Worm (Caenorhabditis elegans) whole organism, L4 larva: ENCODE results near the gene nhr-17.

ENCODE experiments used
- F10B5.3 ChIP-seq: sonication (generic microtip); optimal IDR thresholded peaks from 2 replicates; lab custom pipeline; 2016; ENCODE audit warnings: mild to moderate bottlenecking, missing genetic modification characterization, missing compliant biosample characterization
- R02D3.7 ChIP-seq: fragments of 150-350 bp; sonication (generic microtip); optimal IDR thresholded peaks from 3 replicates; lab custom pipeline; 2014; ENCODE audit warnings: missing biosample characterization, missing genetic modification characterization
- Y48G9A.11 ChIP-seq: fragments of 200-800 bp; sonication (Bioruptor generic); IDR thresholded peaks from 2 replicates; pipeline ENCODE4 v1.3.6; 2022; ENCODE audit warnings: missing genetic modification reagents, missing genetic modification characterization, missing compliant biosample characterization
- ZK337.2 ChIP-seq: fragments of 200-800 bp; sonication (Bioruptor generic); IDR thresholded peaks from 2 replicates; pipeline ENCODE4 v1.3.6; 2022; ENCODE audit warnings: missing genetic modification reagents, missing genetic modification characterization, missing compliant biosample characterization
- ZK546.5 ChIP-seq, 2 experiments: sonication (generic microtip); optimal IDR thresholded peaks; 2 replicates each; lab custom pipeline; 2017; ENCODE audit warnings: missing biosample characterization in 2 of 2, missing genetic modification characterization in 2 of 2
- aha-1 ChIP-seq: fragments of 150-350 bp; peaks from one replicate; lab custom pipeline; 2014; ENCODE audit warnings: missing biosample characterization, missing genetic modification characterization
- attf-4 ChIP-seq: sonication (generic microtip); optimal IDR thresholded peaks from 3 replicates; lab custom pipeline; 2017; ENCODE audit warnings: missing biosample characterization, missing genetic modification characterization
- ceh-20 ChIP-seq: fragments of 200-800 bp; sonication (Bioruptor generic); IDR thresholded peaks from 2 replicates; pipeline ENCODE4 v1.3.6; 2022; ENCODE audit warnings: missing genetic modification reagents, missing genetic modification characterization, missing compliant biosample characterization
- ceh-62 ChIP-seq: sonication (generic microtip); optimal IDR thresholded peaks from 2 replicates; lab custom pipeline; 2017; ENCODE audit warnings: missing biosample characterization, missing genetic modification characterization
- ces-1 ChIP-seq: fragments of 150-350 bp; sonication (generic microtip); optimal IDR thresholded peaks from 4 replicates; lab custom pipeline; 2014; ENCODE audit warnings: missing biosample characterization, missing genetic modification reagents, missing genetic modification characterization
- cey-2 ChIP-seq: sonication (generic microtip); optimal IDR thresholded peaks from 3 replicates; lab custom pipeline; 2017; ENCODE audit warnings: missing genetic modification characterization, mild to moderate bottlenecking, missing compliant biosample characterization, antibody characterized with exemption, borderline replicate concordance; ENCODE audit not compliant: insufficient read depth
- ctbp-1 ChIP-seq: fragments of 200-800 bp; sonication (Bioruptor generic); IDR thresholded peaks from 2 replicates; pipeline ENCODE4 v1.3.6; 2022; ENCODE audit warnings: missing genetic modification reagents, missing genetic modification characterization, missing compliant biosample characterization
- daf-16 ChIP-seq, 3 experiments: sonication (generic microtip); optimal IDR thresholded peaks; 2 replicates each; lab custom pipeline; 2016 to 2017; ENCODE audit warnings: missing genetic modification characterization in 3 of 3, missing genetic modification reagents in 3 of 3, mild to moderate bottlenecking in 2 of 3, missing compliant biosample characterization in 2 of 3, missing biosample characterization in 1 of 3, moderate library complexity in 1 of 3
- dmd-6 ChIP-seq: fragments of 200-800 bp; sonication (Bioruptor generic); IDR thresholded peaks from 2 replicates; pipeline ENCODE4 v1.3.6; 2022; ENCODE audit warnings: missing genetic modification reagents, missing genetic modification characterization, missing compliant biosample characterization
- dmd-8 ChIP-seq: fragments of 200-800 bp; sonication (Bioruptor generic); IDR thresholded peaks from 2 replicates; pipeline ENCODE4 v1.3.6; 2022; ENCODE audit warnings: missing genetic modification characterization, missing compliant biosample characterization
- dve-1 ChIP-seq: sonication (generic microtip); optimal IDR thresholded peaks from 2 replicates; lab custom pipeline; 2017; ENCODE audit warnings: antibody characterized with exemption, mild to moderate bottlenecking, missing genetic modification characterization, missing compliant biosample characterization; ENCODE audit not compliant: insufficient read depth
- egl-43 ChIP-seq: fragments of 200-800 bp; sonication (Bioruptor generic); IDR thresholded peaks from 2 replicates; pipeline ENCODE4 v1.3.6; 2022; ENCODE audit warnings: missing genetic modification reagents, missing genetic modification characterization, missing compliant biosample characterization
- fkh-10 ChIP-seq: fragments of 150-350 bp; optimal IDR thresholded peaks from 2 replicates; lab custom pipeline; 2014; ENCODE audit warnings: missing biosample characterization, missing genetic modification reagents, missing genetic modification characterization
- gei-8 ChIP-seq: fragments of 200-800 bp; sonication (Bioruptor generic); optimal IDR thresholded peaks from 2 replicates; lab custom pipeline; 2018; ENCODE audit warnings: mild to moderate bottlenecking, missing genetic modification characterization, missing compliant biosample characterization
- hif-1 ChIP-seq, 2 experiments: sonication (generic microtip); optimal IDR thresholded peaks; 2 replicates each; lab custom pipeline; 2016 to 2017; ENCODE audit warnings: missing compliant biosample characterization in 2 of 2, missing genetic modification characterization in 2 of 2, missing genetic modification reagents in 2 of 2, missing genotype in 2 of 2, mild to moderate bottlenecking in 1 of 2
- hlh-30 ChIP-seq: sonication (generic microtip); optimal IDR thresholded peaks from 2 replicates; lab custom pipeline; 2017; ENCODE audit warnings: antibody characterized with exemption, mild to moderate bottlenecking, missing genetic modification characterization, missing compliant biosample characterization; ENCODE audit not compliant: insufficient read depth
- hmg-1.1 ChIP-seq: fragments of 200-800 bp; sonication (Bioruptor generic); IDR thresholded peaks from 2 replicates; pipeline ENCODE4 v1.3.6; 2022; ENCODE audit warnings: missing genetic modification reagents, missing genetic modification characterization, missing compliant biosample characterization
- jun-1 ChIP-seq: fragments of 150-350 bp; optimal IDR thresholded peaks from 2 replicates; lab custom pipeline; 2014; ENCODE audit warnings: missing biosample characterization, missing genetic modification reagents, missing genetic modification characterization
- lin-1 ChIP-seq: fragments of 200-800 bp; sonication (Bioruptor generic); IDR thresholded peaks from 2 replicates; pipeline ENCODE4 v1.3.6; 2022; ENCODE audit warnings: missing genetic modification reagents, missing genetic modification characterization, missing compliant biosample characterization
- lin-13 ChIP-seq: fragments of 150-350 bp; optimal IDR thresholded peaks from 2 replicates; lab custom pipeline; 2014; ENCODE audit warnings: missing biosample characterization, missing genetic modification reagents, missing genetic modification characterization
- lsy-2 ChIP-seq, 2 experiments: fragments of 150-350 bp in 1 of 2; sonication (generic microtip) in 1 of 2; optimal IDR thresholded peaks; 2 replicates each; lab custom pipeline; 2014 to 2017; ENCODE audit warnings: missing biosample characterization in 2 of 2, missing genetic modification characterization in 2 of 2
- madf-9 ChIP-seq: fragments of 200-800 bp; sonication (Bioruptor generic); conservative IDR thresholded peaks from 2 replicates; pipeline ENCODE4 v1.3.6; 2022; ENCODE audit warnings: missing genetic modification reagents, missing genetic modification characterization, missing compliant biosample characterization
- mdl-1 ChIP-seq, 2 experiments: fragments of 150-350 bp in 1 of 2; sonication (generic microtip) in 1 of 2; optimal IDR thresholded peaks; 2 replicates each; lab custom pipeline; 2014 to 2017; ENCODE audit warnings: missing biosample characterization in 2 of 2, missing genetic modification characterization in 2 of 2
- mep-1 ChIP-seq: fragments of 150-350 bp; sonication (generic microtip); optimal IDR thresholded peaks from 3 replicates; lab custom pipeline; 2014; ENCODE audit warnings: missing biosample characterization, missing genetic modification characterization
- mxl-2 ChIP-seq: fragments of 200-800 bp; sonication (Bioruptor generic); conservative IDR thresholded peaks from 2 replicates; pipeline ENCODE4 v1.3.6; 2022; ENCODE audit warnings: missing genetic modification reagents, missing genetic modification characterization, missing compliant biosample characterization
- mxl-3 ChIP-seq: fragments of 200-800 bp; sonication (Bioruptor generic); optimal IDR thresholded peaks from 2 replicates; lab custom pipeline; 2018; ENCODE audit warnings: mild to moderate bottlenecking, missing genetic modification characterization, missing compliant biosample characterization
- nhr-10 ChIP-seq: fragments of 150-350 bp; optimal IDR thresholded peaks from 2 replicates; lab custom pipeline; 2014; ENCODE audit warnings: missing biosample characterization, missing genetic modification characterization
- nhr-111 ChIP-seq: fragments of 200-800 bp; sonication (Bioruptor generic); optimal IDR thresholded peaks from 2 replicates; lab custom pipeline; 2018; ENCODE audit warnings: mild to moderate bottlenecking, missing genetic modification characterization, missing compliant biosample characterization
- nhr-25 ChIP-seq: sonication (generic microtip); optimal IDR thresholded peaks from 2 replicates; lab custom pipeline; 2017; ENCODE audit warnings: missing genetic modification characterization, mild to moderate bottlenecking, missing compliant biosample characterization, antibody characterized with exemption, moderate library complexity, borderline replicate concordance; ENCODE audit not compliant: insufficient read depth
- nhr-28 ChIP-seq: fragments of 150-350 bp; optimal IDR thresholded peaks from 2 replicates; lab custom pipeline; 2014; ENCODE audit warnings: missing biosample characterization, missing genetic modification characterization
- nhr-42 ChIP-seq: fragments of 200-800 bp; sonication (Bioruptor generic); IDR thresholded peaks from 2 replicates; pipeline ENCODE4 v1.3.6; 2022; ENCODE audit warnings: missing genetic modification characterization, missing compliant biosample characterization
- nhr-48 ChIP-seq: sonication (generic microtip); optimal IDR thresholded peaks from 2 replicates; lab custom pipeline; 2016; ENCODE audit warnings: mild to moderate bottlenecking, missing genetic modification characterization, missing compliant biosample characterization
- nhr-6 ChIP-seq: fragments of 150-350 bp; optimal IDR thresholded peaks from 2 replicates; lab custom pipeline; 2014; ENCODE audit warnings: missing biosample characterization, missing genetic modification characterization
- php-3 ChIP-seq: fragments of 200-800 bp; sonication (Bioruptor generic); IDR thresholded peaks from 2 replicates; pipeline ENCODE4 v1.3.6; 2022; ENCODE audit warnings: missing genetic modification reagents, missing genetic modification characterization, missing compliant biosample characterization
- pqm-1 ChIP-seq: sonication (generic microtip); optimal IDR thresholded peaks from 2 replicates; lab custom pipeline; 2017; ENCODE audit warnings: missing biosample characterization, missing genetic modification characterization
- rbr-2 ChIP-seq: sonication (generic microtip); optimal IDR thresholded peaks from 2 replicates; lab custom pipeline; 2016; ENCODE audit warnings: missing genotype, missing genetic modification characterization, missing compliant biosample characterization
- set-16 ChIP-seq: fragments of 200-800 bp; sonication (Bioruptor generic); IDR thresholded peaks from 2 replicates; pipeline ENCODE4 v1.3.6; 2022; ENCODE audit warnings: missing genetic modification reagents, missing genetic modification characterization, missing compliant biosample characterization
- skn-1 ChIP-seq: fragments of 150-350 bp; optimal IDR thresholded peaks from 2 replicates; lab custom pipeline; 2014; ENCODE audit warnings: missing biosample characterization, missing genetic modification characterization
- snpc-1.2 ChIP-seq: fragments of 200-800 bp; sonication (Bioruptor generic); IDR thresholded peaks from 2 replicates; pipeline ENCODE4 v1.3.6; 2022; ENCODE audit warnings: missing genetic modification reagents, missing genetic modification characterization, missing compliant biosample characterization
- tra-1 ChIP-seq: fragments of 200-800 bp; sonication (Bioruptor generic); IDR thresholded peaks from 2 replicates; pipeline ENCODE4 v1.3.6; 2022; ENCODE audit warnings: missing genetic modification reagents, missing genetic modification characterization, missing compliant biosample characterization
- unc-62 ChIP-seq, 3 experiments: fragments of 150-350 bp in 1 of 3; sonication (generic microtip); optimal IDR thresholded peaks in 2 of 3; peaks in 1 of 3; 1 replicate in 1 of 3; 2 replicates in 2 of 3; lab custom pipeline; 2014 to 2017; ENCODE audit warnings: missing biosample characterization in 3 of 3, missing genetic modification characterization in 3 of 3, missing genetic modification reagents in 3 of 3, missing genotype in 1 of 3

Gene nhr-17

DNA sequence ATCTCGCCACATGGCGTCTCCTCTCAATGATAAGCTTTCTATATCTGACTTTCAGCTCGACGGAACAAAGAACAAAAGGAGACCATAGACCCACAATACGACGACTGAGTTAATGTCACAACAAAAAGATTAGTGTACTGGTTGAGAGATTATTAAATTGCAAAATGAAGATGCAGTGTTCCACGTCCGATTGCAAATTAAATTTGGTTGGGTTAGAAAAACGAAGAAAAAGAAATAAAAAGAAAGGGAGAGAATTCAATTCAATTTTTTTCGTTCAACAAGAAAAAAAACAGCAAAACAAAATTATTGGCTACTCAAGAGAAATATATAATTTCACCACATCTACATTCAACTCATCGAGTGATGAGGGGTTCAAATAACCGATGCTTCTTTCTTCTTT lies 36.2 kb downstream of the nhr-17 start:
- TF ChIP-seq fkh-10 (GFP tag; lab: Kevin White, UChicago) = peak; percentile 67
- TF ChIP-seq unc-62 (GFP tag; optimal IDR thresholded peaks at IDR 0.05 in 1 of 2; lab: Kevin White, UChicago) = peak in 1 of 2 experiments; percentile 68
- TF ChIP-seq unc-62 (tag; optimal IDR thresholded peaks at IDR 0.05; lab: Kevin White, UChicago) = no peak
- TF ChIP-seq lsy-2 (tag; optimal IDR thresholded peaks at IDR 0.05; lab: Kevin White, UChicago) = peak in 1 of 2 experiments; percentile 17
- peak; percentile 58; the same call in 1 of the 2 replicates for TF ChIP-seq ctbp-1 (GFP tag; lab: Robert Waterston, UW)
- TF ChIP-seq hmg-1.1 = no peak
- no peak for TF ChIP-seq skn-1 (tag; lab: Kevin White, UChicago)
- peak; percentile 87 for TF ChIP-seq ces-1 (GFP tag; lab: Kevin White, UChicago)

DNA sequence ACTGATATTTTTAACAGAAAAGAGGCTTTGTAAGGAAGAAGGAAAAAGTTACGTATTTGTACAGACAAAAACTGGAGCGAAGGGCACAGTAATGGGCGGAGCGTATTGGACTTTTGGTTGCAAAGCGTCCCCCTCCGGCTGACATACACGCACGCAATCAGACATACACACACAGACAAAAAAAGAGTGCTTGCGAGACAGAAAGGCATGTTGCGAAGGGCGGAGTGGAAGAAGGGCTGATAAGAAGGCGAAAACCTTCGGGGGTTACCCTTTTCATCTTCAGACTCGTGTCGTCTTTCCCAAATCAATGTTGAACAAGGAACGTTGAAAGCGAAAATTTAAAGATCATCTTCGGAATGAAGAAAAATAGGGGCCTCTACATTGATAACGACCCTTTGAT lies 37.1 kb downstream of the nhr-17 start:
- peak; percentile 30 for TF ChIP-seq lin-13
- TF ChIP-seq nhr-10 (tag; lab: Kevin White, UChicago) = peak; percentile 24
- TF ChIP-seq php-3 (GFP tag; lab: Robert Waterston, UW) = no peak
- TF ChIP-seq mxl-3 = peak; percentile 88
- peak; percentile 18 for TF ChIP-seq rbr-2 (tag; lab: Kevin White, UChicago)
- TF ChIP-seq tra-1 (GFP tag; lab: Robert Waterston, UW) = peak; percentile 87
- no peak for TF ChIP-seq attf-4 (tag; lab: Kevin White, UChicago)
- TF ChIP-seq nhr-42 (GFP tag; lab: Robert Waterston, UW) = no peak
- TF ChIP-seq nhr-25 = peak; percentile 37
- TF ChIP-seq jun-1 (tag; lab: Kevin White, UChicago) = peak; percentile 20
- no peak for TF ChIP-seq dmd-8
- TF ChIP-seq nhr-111 = no peak
- peak; percentile 61; the same call in 1 of the 2 replicates for TF ChIP-seq mxl-2 (GFP tag; lab: Robert Waterston, UW)
- TF ChIP-seq set-16 (GFP tag; lab: Robert Waterston, UW) = no peak
- TF ChIP-seq F10B5.3 (tag; lab: Kevin White, UChicago) = no peak
- no peak for TF ChIP-seq pqm-1
- no peak for TF ChIP-seq R02D3.7 (tag; lab: Kevin White, UChicago)
- no peak for TF ChIP-seq ZK546.5 (tag; optimal IDR thresholded peaks at IDR 0.05; lab: Kevin White, UChicago)
- TF ChIP-seq lsy-2 (tag; optimal IDR thresholded peaks at IDR 0.05; lab: Kevin White, UChicago) = peak in 1 of 2 experiments; percentile 31
- peak; percentile 65 for TF ChIP-seq mep-1 (tag; lab: Kevin White, UChicago)
- TF ChIP-seq snpc-1.2 = 0 out of 2 replicates have a peak, but pooled peaks have one; percentile 12
- peak; percentile 97 for TF ChIP-seq aha-1 (tag; lab: Kevin White, UChicago)
- 0 out of 2 replicates have a peak, but pooled peaks have one; percentile 32 for TF ChIP-seq madf-9 (GFP tag; lab: Robert Waterston, UW)
- peak in 1 of 2 experiments; percentile 9 for TF ChIP-seq hif-1 (tag; optimal IDR thresholded peaks at IDR 0.05; lab: Kevin White, UChicago)
- TF ChIP-seq nhr-6 = peak; percentile 16
- TF ChIP-seq daf-16 (GFP tag; optimal IDR thresholded peaks at IDR 0.05; lab: Kevin White, UChicago) = peak in 1 of 2 experiments; percentile 21
- peak; percentile 76 for TF ChIP-seq daf-16 (tag; optimal IDR thresholded peaks at IDR 0.05; lab: Kevin White, UChicago)
- TF ChIP-seq dmd-6 (GFP tag; lab: Robert Waterston, UW) = peak; percentile 89
- TF ChIP-seq hmg-1.1 = peak; percentile 40
- TF ChIP-seq nhr-28 (tag; lab: Kevin White, UChicago) = peak; percentile 89
- TF ChIP-seq mdl-1 (tag; optimal IDR thresholded peaks at IDR 0.05; lab: Kevin White, UChicago) = peak; percentile 80 to 92
- TF ChIP-seq dve-1 (tag; lab: Kevin White, UChicago) = peak; percentile 89
- peak; percentile 72 for TF ChIP-seq hlh-30 (tag; lab: Kevin White, UChicago)
- 0 out of 2 replicates have a peak, but pooled peaks have one; percentile 11 for TF ChIP-seq lin-1 (GFP tag; lab: Robert Waterston, UW)
- TF ChIP-seq Y48G9A.11 (GFP tag; lab: Robert Waterston, UW) = no peak
- TF ChIP-seq egl-43 = 0 out of 2 replicates have a peak, but pooled peaks have one; percentile 17
- no peak for TF ChIP-seq ceh-62
- TF ChIP-seq ceh-20 = peak; percentile 36; the same call in 1 of the 2 replicates
- no peak for TF ChIP-seq gei-8
- peak; percentile 85 for TF ChIP-seq nhr-48
- peak in 1 of 2 experiments; percentile 74 for TF ChIP-seq unc-62 (GFP tag; optimal IDR thresholded peaks at IDR 0.05 in 1 of 2; lab: Kevin White, UChicago)
- no peak for TF ChIP-seq unc-62 (tag; optimal IDR thresholded peaks at IDR 0.05; lab: Kevin White, UChicago)
- no peak for TF ChIP-seq ZK337.2 (GFP tag; lab: Robert Waterston, UW)
- peak; percentile 27 for TF ChIP-seq cey-2 (tag; lab: Kevin White, UChicago)
